Fruit fly (Drosophila melanogaster): ENCODE measurements around the gene CG43219.
A peak's percentile ranks its signal among the peaks of the same experiment; 100 is the strongest.

Gene CG43219

DNA sequence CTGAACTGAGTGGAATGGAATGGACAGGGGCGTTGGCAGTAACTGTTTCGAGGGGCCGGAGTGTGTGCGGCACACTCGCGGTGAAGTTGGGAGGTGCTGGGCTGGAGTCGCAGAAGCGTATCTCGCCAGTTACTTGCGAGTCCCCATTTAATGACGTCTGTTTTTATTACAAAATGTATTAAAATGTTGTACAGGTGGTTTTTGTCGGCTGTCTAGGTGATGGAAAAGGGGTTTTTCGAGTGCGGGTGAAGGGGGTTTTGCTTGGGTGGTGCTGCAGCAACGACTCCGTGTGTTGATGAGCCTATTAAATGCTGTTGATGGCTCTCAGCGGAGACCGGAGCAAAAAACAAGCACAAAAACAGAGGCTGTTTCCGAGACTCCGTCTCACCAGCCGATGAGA, 31.2 kb downstream of the CG43219 start:
- TF ChIP-seq CG2875 (GFP tag; optimal IDR thresholded peaks at IDR 0.05), result no peak
- peak; percentile 18; the same call in 1 of the 2 replicates for TF ChIP-seq peb (GFP tag; IDR thresholded peaks at IDR 0.05)
- TF ChIP-seq ranshi (GFP tag; IDR thresholded peaks at IDR 0.05), result 0 out of 2 replicates have a peak, but pooled peaks have one; percentile 21
- no peak for TF ChIP-seq CG1529 (GFP tag; optimal IDR thresholded peaks at IDR 0.05)
- 0 out of 3 replicates have a peak, but pooled peaks have one; percentile 7 for TF ChIP-seq CG11456 (GFP tag; IDR thresholded peaks at IDR 0.05)
- TF ChIP-seq Trl (optimal IDR thresholded peaks at IDR 0.05), result no peak
- no peak for TF ChIP-seq Trl (GFP tag; optimal IDR thresholded peaks at IDR 0.05)
- 0 out of 2 replicates have a peak, but pooled peaks have one; percentile 7 for TF ChIP-seq onecut (GFP tag; IDR thresholded peaks at IDR 0.05)
- TF ChIP-seq Mad (GFP tag; optimal IDR thresholded peaks at IDR 0.05), result no peak
- peak; percentile 6 for TF ChIP-seq lilli (GFP tag; optimal IDR thresholded peaks at IDR 0.05)
- peak; percentile 56 for TF ChIP-seq nom (GFP tag; optimal IDR thresholded peaks at IDR 0.05)
- no peak for TF ChIP-seq Fer3 (tag; optimal IDR thresholded peaks at IDR 0.05)
- no peak for TF ChIP-seq Dip3 (GFP tag; optimal IDR thresholded peaks at IDR 0.05)
- TF ChIP-seq gsb-n (tag; optimal IDR thresholded peaks at IDR 0.05), result no peak
- no peak for TF ChIP-seq hbn (GFP tag; IDR thresholded peaks at IDR 0.05; ENCODE audit: partially characterized antibody)
- no peak for TF ChIP-seq grn (GFP tag; optimal IDR thresholded peaks at IDR 0.05)
- no peak for TF ChIP-seq CG3838 (GFP tag; optimal IDR thresholded peaks at IDR 0.05)
- TF ChIP-seq sim (GFP tag; IDR thresholded peaks at IDR 0.05), result no peak
- TF ChIP-seq Abd-B (GFP tag; optimal IDR thresholded peaks at IDR 0.05), result peak; percentile 66
- no peak for TF ChIP-seq CG12744 (GFP tag; optimal IDR thresholded peaks at IDR 0.05)
- no peak for TF ChIP-seq Opbp (GFP tag; IDR thresholded peaks at IDR 0.05; ENCODE audit: partially characterized antibody)
- TF ChIP-seq Elba2 (GFP tag; optimal IDR thresholded peaks at IDR 0.05), result no peak
- peak; percentile 20 for TF ChIP-seq dmrt99B (tag; optimal IDR thresholded peaks at IDR 0.05)
- TF ChIP-seq schlank (tag; optimal IDR thresholded peaks at IDR 0.05), result no peak
- no peak for TF ChIP-seq Usf (GFP tag; optimal IDR thresholded peaks at IDR 0.05)
- no peak for TF ChIP-seq CG17385 (GFP tag; optimal IDR thresholded peaks at IDR 0.05)
- TF ChIP-seq Meics (GFP tag; optimal IDR thresholded peaks at IDR 0.05), result no peak
- 0 out of 2 replicates have a peak, but pooled peaks have one; percentile 30 for TF ChIP-seq Atf6 (GFP tag; IDR thresholded peaks at IDR 0.05)
- TF ChIP-seq CG11560 (tag; IDR thresholded peaks at IDR 0.05), result no peak
- peak in 1 of 2 experiments; percentile 3 for TF ChIP-seq Hr51 (GFP tag; optimal IDR thresholded peaks at IDR 0.05)
- peak; percentile 17 for TF ChIP-seq Hr3 (GFP tag; optimal IDR thresholded peaks at IDR 0.05)
- TF ChIP-seq inv (GFP tag; IDR thresholded peaks at IDR 0.05; ENCODE audit: partially characterized antibody), result no peak
- peak; percentile 42; the same call in 1 of the 2 replicates for TF ChIP-seq CG32532 (GFP tag; IDR thresholded peaks at IDR 0.05)
- TF ChIP-seq gcm2 (GFP tag; optimal IDR thresholded peaks at IDR 0.05), result no peak
- TF ChIP-seq CG8924 (tag; optimal IDR thresholded peaks at IDR 0.05), result no peak
- peak; percentile 73 for TF ChIP-seq crol (GFP tag; IDR thresholded peaks at IDR 0.05)
- TF ChIP-seq CG10462 (GFP tag; optimal IDR thresholded peaks at IDR 0.05), result no peak
- 0 out of 2 replicates have a peak, but pooled peaks have one; percentile 32 for TF ChIP-seq sob (GFP tag; IDR thresholded peaks at IDR 0.05)
- TF ChIP-seq NFAT (GFP tag; IDR thresholded peaks at IDR 0.05), result no peak
- TF ChIP-seq ssp (GFP tag; IDR thresholded peaks at IDR 0.05), result 0 out of 2 replicates have a peak, but pooled peaks have one; percentile 17
- TF ChIP-seq wor (GFP tag; IDR thresholded peaks at IDR 0.05), result no peak
- no peak for TF ChIP-seq usp (GFP tag; optimal IDR thresholded peaks at IDR 0.05)
- TF ChIP-seq CG7556 (GFP tag; optimal IDR thresholded peaks at IDR 0.05), result no peak
- TF ChIP-seq shn (GFP tag; optimal IDR thresholded peaks at IDR 0.05), result peak; percentile 28
- TF ChIP-seq Six4 (GFP tag; optimal IDR thresholded peaks at IDR 0.05), result no peak
- peak; percentile 1 for TF ChIP-seq CG30403 (GFP tag; optimal IDR thresholded peaks at IDR 0.05)
- TF ChIP-seq scrt (GFP tag; optimal IDR thresholded peaks at IDR 0.05), result peak; percentile 8
- no peak for TF ChIP-seq CG3726 (GFP tag; IDR thresholded peaks at IDR 0.05)
- TF ChIP-seq CG3847 (GFP tag; IDR thresholded peaks at IDR 0.05), result 0 out of 2 replicates have a peak, but pooled peaks have one; percentile 33
- TF ChIP-seq MBD-R2 (GFP tag; IDR thresholded peaks at IDR 0.05), result 0 out of 2 replicates have a peak, but pooled peaks have one; percentile 9
- peak; percentile 25 for TF ChIP-seq CG1603 (tag; optimal IDR thresholded peaks at IDR 0.05)
- TF ChIP-seq CG31388 (GFP tag; optimal IDR thresholded peaks at IDR 0.05), result no peak

All from whole organism, embryonic.